Worm (Caenorhabditis elegans) whole organism, L3 larva: Measurements from ENCODE around the gene ZK112.4.
A peak's percentile ranks its signal among the peaks of the same experiment; 100 is the strongest.

Source experiments
- R02D3.7 ChIP-seq: fragments of 150-350 bp; optimal IDR thresholded peaks from 2 replicates; lab custom pipeline; 2014; ENCODE audit warnings: missing biosample characterization, missing genetic modification characterization
- ZK546.5 ChIP-seq: sonication (generic microtip); optimal IDR thresholded peaks from 2 replicates; lab custom pipeline; 2017; ENCODE audit warnings: missing biosample characterization, missing genetic modification characterization
- aly-2 ChIP-seq: fragments of 150-350 bp; optimal IDR thresholded peaks from 2 replicates; lab custom pipeline; 2014; ENCODE audit warnings: missing biosample characterization, missing genetic modification characterization
- ama-1 ChIP-seq: fragments of 150-350 bp; optimal IDR thresholded peaks from 2 replicates; lab custom pipeline; 2018
- ceh-16 ChIP-seq: sonication (generic microtip); optimal IDR thresholded peaks from 2 replicates; lab custom pipeline; 2017; ENCODE audit warnings: missing biosample characterization, missing genetic modification characterization
- ceh-28 ChIP-seq: fragments of 150-350 bp; optimal IDR thresholded peaks from 2 replicates; lab custom pipeline; 2014; ENCODE audit warnings: missing biosample characterization, missing genetic modification reagents, missing genetic modification characterization
- ceh-82 ChIP-seq: fragments of 150-350 bp; optimal IDR thresholded peaks from 2 replicates; lab custom pipeline; 2014; ENCODE audit warnings: missing biosample characterization, missing genetic modification characterization
- ceh-9 ChIP-seq: sonication (generic microtip); optimal IDR thresholded peaks from 2 replicates; lab custom pipeline; 2018; ENCODE audit warnings: missing biosample characterization, missing genetic modification characterization
- daf-12 ChIP-seq: fragments of 150-350 bp; optimal IDR thresholded peaks from 2 replicates; lab custom pipeline; 2014; ENCODE audit warnings: missing biosample characterization, missing genetic modification reagents, missing genetic modification characterization
- egl-27 ChIP-seq: sonication (generic microtip); optimal IDR thresholded peaks from 4 replicates; lab custom pipeline; 2017; ENCODE audit warnings: missing biosample characterization, missing genetic modification reagents, missing genetic modification characterization
- egl-5 ChIP-seq: fragments of 150-350 bp; optimal IDR thresholded peaks from 2 replicates; lab custom pipeline; 2017; ENCODE audit warnings: missing biosample characterization, missing genetic modification reagents, missing genetic modification characterization, inconsistent platforms
- elt-2 ChIP-seq: sonication (generic microtip); optimal IDR thresholded peaks from 2 replicates; lab custom pipeline; 2016; ENCODE audit warnings: missing genetic modification reagents, mild to moderate bottlenecking, missing genetic modification characterization, missing compliant biosample characterization
- eor-1 ChIP-seq, 2 experiments: fragments of 150-350 bp; optimal IDR thresholded peaks; 2 replicates each; lab custom pipeline; 2014 to 2018; ENCODE audit warnings: missing biosample characterization in 2 of 2, missing genetic modification characterization in 2 of 2
- fkh-10 ChIP-seq: sonication (generic microtip); optimal IDR thresholded peaks from 2 replicates; lab custom pipeline; 2017; ENCODE audit warnings: missing biosample characterization, missing genetic modification reagents, missing genetic modification characterization
- fkh-2 ChIP-seq: fragments of 150-350 bp; optimal IDR thresholded peaks from 2 replicates; lab custom pipeline; 2014; ENCODE audit warnings: missing biosample characterization, missing genetic modification reagents, missing genetic modification characterization
- jun-1 ChIP-seq: fragments of 150-350 bp; optimal IDR thresholded peaks from 2 replicates; lab custom pipeline; 2014; ENCODE audit warnings: missing biosample characterization, missing genetic modification reagents, missing genetic modification characterization
- lin-15B ChIP-seq: fragments of 150-350 bp; optimal IDR thresholded peaks from 2 replicates; lab custom pipeline; 2014; ENCODE audit warnings: missing biosample characterization, missing genetic modification characterization
- lin-39 ChIP-seq: fragments of 150-350 bp; optimal IDR thresholded peaks from 2 replicates; lab custom pipeline; 2018; ENCODE audit warnings: missing biosample characterization, missing genetic modification reagents, missing genetic modification characterization
- lsy-12 ChIP-seq: sonication (generic microtip); optimal IDR thresholded peaks from 2 replicates; lab custom pipeline; 2016; ENCODE audit warnings: mild to moderate bottlenecking, missing genetic modification characterization, missing compliant biosample characterization
- mdl-1 ChIP-seq: fragments of 150-350 bp; optimal IDR thresholded peaks from 2 replicates; lab custom pipeline; 2014; ENCODE audit warnings: missing biosample characterization, missing genetic modification characterization
- mml-1 ChIP-seq: fragments of 150-350 bp; sonication (generic microtip); optimal IDR thresholded peaks from 3 replicates; lab custom pipeline; 2014; ENCODE audit warnings: missing biosample characterization, missing genetic modification characterization
- nfya-1 ChIP-seq: sonication (generic microtip); optimal IDR thresholded peaks from 2 replicates; lab custom pipeline; 2017; ENCODE audit warnings: missing genetic modification characterization, mild to moderate bottlenecking, missing compliant biosample characterization, antibody characterized with exemption, moderate library complexity; ENCODE audit not compliant: insufficient read depth
- nhr-11 ChIP-seq: fragments of 150-350 bp; optimal IDR thresholded peaks from 2 replicates; lab custom pipeline; 2014; ENCODE audit warnings: missing biosample characterization, missing genetic modification characterization
- nhr-12 ChIP-seq: fragments of 150-350 bp; optimal IDR thresholded peaks from 2 replicates; lab custom pipeline; 2014; ENCODE audit warnings: missing biosample characterization, missing genetic modification characterization
- nhr-23 ChIP-seq: fragments of 150-350 bp; optimal IDR thresholded peaks from 2 replicates; lab custom pipeline; 2014; ENCODE audit warnings: missing biosample characterization, missing genetic modification reagents, missing genetic modification characterization
- nhr-237 ChIP-seq: fragments of 150-350 bp; optimal IDR thresholded peaks from 2 replicates; lab custom pipeline; 2014; ENCODE audit warnings: missing biosample characterization, missing genetic modification characterization
- nhr-25 ChIP-seq: sonication (generic microtip); optimal IDR thresholded peaks from 2 replicates; lab custom pipeline; 2017; ENCODE audit warnings: missing biosample characterization, missing genetic modification characterization
- nhr-43 ChIP-seq: sonication (generic microtip); optimal IDR thresholded peaks from 2 replicates; lab custom pipeline; 2016; ENCODE audit warnings: mild to moderate bottlenecking, missing genetic modification characterization, missing compliant biosample characterization; ENCODE audit not compliant: poor library complexity, severe bottlenecking
- nhr-67 ChIP-seq: fragments of 150-350 bp; optimal IDR thresholded peaks from 2 replicates; lab custom pipeline; 2014; ENCODE audit warnings: missing biosample characterization, missing genetic modification characterization
- nhr-76 ChIP-seq: fragments of 150-350 bp; sonication (generic microtip); optimal IDR thresholded peaks from 5 replicates; lab custom pipeline; 2014; ENCODE audit warnings: missing biosample characterization, missing genetic modification characterization
- nhr-77 ChIP-seq: fragments of 150-350 bp; optimal IDR thresholded peaks from 2 replicates; lab custom pipeline; 2014; ENCODE audit warnings: missing biosample characterization, missing genetic modification characterization
- pha-4 ChIP-seq: fragments of 150-350 bp; optimal IDR thresholded peaks from 2 replicates; lab custom pipeline; 2014; ENCODE audit warnings: missing biosample characterization, missing genetic modification reagents, missing genetic modification characterization
- pqm-1 ChIP-seq: fragments of 150-350 bp; optimal IDR thresholded peaks from 2 replicates; lab custom pipeline; 2017; ENCODE audit warnings: missing biosample characterization, missing genetic modification characterization, inconsistent platforms
- skn-1 ChIP-seq: fragments of 150-350 bp; optimal IDR thresholded peaks from 2 replicates; lab custom pipeline; 2014; ENCODE audit warnings: missing biosample characterization, missing genetic modification characterization
- snpc-4 ChIP-seq: fragments of 150-350 bp; optimal IDR thresholded peaks from 2 replicates; lab custom pipeline; 2014; ENCODE audit warnings: missing biosample characterization, missing genetic modification characterization
- unc-39 ChIP-seq: sonication (generic microtip); optimal IDR thresholded peaks from 4 replicates; lab custom pipeline; 2017; ENCODE audit warnings: missing biosample characterization, missing genetic modification characterization
- zag-1 ChIP-seq: fragments of 150-350 bp; optimal IDR thresholded peaks from 2 replicates; lab custom pipeline; 2014; ENCODE audit warnings: missing biosample characterization, missing genetic modification characterization
- ztf-11 ChIP-seq: fragments of 150-350 bp; optimal IDR thresholded peaks from 2 replicates; lab custom pipeline; 2014; ENCODE audit warnings: missing biosample characterization, missing genetic modification characterization
- ztf-4 ChIP-seq: fragments of 150-350 bp; optimal IDR thresholded peaks from 2 replicates; lab custom pipeline; 2014; ENCODE audit warnings: missing biosample characterization, missing genetic modification characterization

Gene ZK112.4

DNA sequence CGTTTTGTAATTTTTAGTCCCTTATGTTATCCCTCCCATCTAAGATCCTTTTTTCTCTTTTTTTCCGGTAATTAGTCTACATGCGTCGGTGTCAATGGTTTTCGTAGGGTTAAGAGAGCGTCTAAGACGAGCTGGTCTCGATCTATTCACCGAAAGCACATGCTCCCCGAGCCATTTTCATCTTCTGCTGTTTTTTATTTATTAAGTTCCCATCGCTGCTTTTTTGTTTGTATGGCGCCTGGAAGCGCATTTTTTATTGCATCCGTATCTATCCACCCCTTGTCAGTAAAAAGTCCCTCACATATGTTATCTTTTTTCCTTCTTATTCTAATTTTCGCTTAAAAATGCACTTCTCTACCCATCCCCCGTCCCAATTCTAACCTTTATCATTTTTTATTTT is 7.0 kb upstream of the ZK112.4 start:
- TF ChIP-seq nhr-43 (tag; lab: Kevin White, UChicago) (no peak), ceh-82 (no peak), lin-39 (no peak), fkh-10 (GFP tag; lab: Kevin White, UChicago) (no peak), egl-5 (tag; lab: Kevin White, UChicago) (no peak), zag-1 (tag; lab: Kevin White, UChicago) (no peak), pqm-1 (tag; lab: Kevin White, UChicago) (no peak), eor-1 (tag; optimal IDR thresholded peaks at IDR 0.05; lab: Kevin White, UChicago) (no peak), R02D3.7 (no peak), nhr-237 (no peak), ceh-28 (no peak)
- TF ChIP-seq, all 47 proteins: peak for 0

DNA sequence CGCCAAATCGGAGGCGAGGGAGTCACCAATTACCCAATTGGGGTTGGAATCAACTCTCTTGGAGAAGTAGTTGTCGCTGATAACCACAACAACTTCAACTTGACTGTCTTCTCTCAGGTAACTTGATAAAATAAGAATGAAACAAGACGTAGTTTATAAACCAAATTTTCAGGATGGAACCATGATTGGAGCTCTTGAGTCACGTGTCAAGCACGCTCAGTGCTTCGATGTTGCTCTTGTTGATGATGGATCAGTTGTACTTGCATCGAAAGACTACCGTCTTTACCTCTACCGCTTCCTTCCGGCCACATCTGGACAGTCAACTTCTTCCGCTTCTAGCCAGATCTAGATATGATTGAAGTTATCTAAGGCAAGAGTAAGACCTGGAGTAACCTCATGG is 6.2 kb upstream of the ZK112.4 start:
- TF ChIP-seq nhr-77 (no peak), eor-1 (tag; optimal IDR thresholded peaks at IDR 0.05; lab: Kevin White, UChicago) (no peak), nhr-76 (tag; lab: Kevin White, UChicago) (no peak), nhr-25 (no peak), egl-27 (tag; lab: Kevin White, UChicago) (no peak), ama-1 (no peak), lin-15B (tag; lab: Kevin White, UChicago) (no peak), aly-2 (tag; lab: Kevin White, UChicago) (no peak), fkh-2 (no peak), daf-12 (no peak), zag-1 (tag; lab: Kevin White, UChicago) (no peak)

DNA sequence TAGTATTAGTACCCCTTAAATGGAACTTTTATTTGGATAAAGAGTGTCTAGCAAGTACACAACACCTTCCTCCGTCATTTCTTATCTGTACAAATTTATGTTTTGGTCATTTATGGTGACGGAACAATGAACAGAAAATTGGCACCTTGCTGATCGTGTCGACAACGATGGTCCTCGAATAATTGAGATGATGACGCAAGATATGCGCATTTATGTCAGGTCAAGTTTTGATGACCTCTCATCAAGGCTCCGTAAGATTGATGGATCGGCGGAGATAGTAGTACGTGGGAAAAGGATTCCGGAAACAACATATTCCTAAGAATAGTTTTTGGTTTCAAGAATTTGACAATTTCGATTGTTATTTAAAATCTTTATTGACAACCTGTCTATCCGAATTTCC is 4.3 kb upstream of the ZK112.4 start:
- TF ChIP-seq jun-1 (tag; lab: Kevin White, UChicago) (no peak), nhr-43 (tag; lab: Kevin White, UChicago) (peak; percentile 25)

DNA sequence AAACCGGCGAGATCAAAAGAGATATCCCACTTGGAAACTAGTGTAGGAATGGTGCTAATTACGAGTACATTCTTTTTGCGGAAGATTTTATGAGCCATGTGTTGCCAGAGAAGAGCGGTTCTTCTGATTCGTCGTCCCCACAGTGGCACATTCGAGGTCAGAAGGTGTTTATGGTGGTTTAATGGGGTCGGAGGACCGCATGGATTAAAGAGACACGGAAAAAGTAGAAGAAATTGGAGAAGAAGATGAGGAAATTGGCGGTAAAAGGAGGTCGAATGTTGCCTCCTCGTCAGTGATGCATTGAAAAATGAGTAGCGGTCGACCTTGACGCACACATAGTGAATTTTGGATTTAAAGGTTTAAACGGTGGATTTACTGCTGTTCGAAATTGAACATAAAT is 3.8 kb upstream of the ZK112.4 start:
- no peak for TF ChIP-seq mdl-1 (tag; lab: Kevin White, UChicago)
- TF ChIP-seq ceh-9: no peak
- TF ChIP-seq egl-27 (tag; lab: Kevin White, UChicago): no peak
- no peak for TF ChIP-seq ztf-11 (tag; lab: Kevin White, UChicago)
- no peak for TF ChIP-seq ceh-16
- no peak for TF ChIP-seq nhr-12 (tag; lab: Kevin White, UChicago)
- TF ChIP-seq unc-39 (tag; lab: Kevin White, UChicago): no peak
- TF ChIP-seq ztf-4 (tag; lab: Kevin White, UChicago): no peak
- no peak for TF ChIP-seq nhr-76 (tag; lab: Kevin White, UChicago)
- TF ChIP-seq mml-1 (tag; lab: Kevin White, UChicago): no peak
- TF ChIP-seq jun-1 (tag; lab: Kevin White, UChicago): no peak
- TF ChIP-seq nhr-25: peak; percentile 48
- peak; percentile 60 for TF ChIP-seq egl-5 (tag; lab: Kevin White, UChicago)
- no peak for TF ChIP-seq fkh-10 (GFP tag; lab: Kevin White, UChicago)
- TF ChIP-seq nfya-1 (tag; lab: Kevin White, UChicago): no peak
- TF ChIP-seq, all 47 proteins: peak for 2

DNA sequence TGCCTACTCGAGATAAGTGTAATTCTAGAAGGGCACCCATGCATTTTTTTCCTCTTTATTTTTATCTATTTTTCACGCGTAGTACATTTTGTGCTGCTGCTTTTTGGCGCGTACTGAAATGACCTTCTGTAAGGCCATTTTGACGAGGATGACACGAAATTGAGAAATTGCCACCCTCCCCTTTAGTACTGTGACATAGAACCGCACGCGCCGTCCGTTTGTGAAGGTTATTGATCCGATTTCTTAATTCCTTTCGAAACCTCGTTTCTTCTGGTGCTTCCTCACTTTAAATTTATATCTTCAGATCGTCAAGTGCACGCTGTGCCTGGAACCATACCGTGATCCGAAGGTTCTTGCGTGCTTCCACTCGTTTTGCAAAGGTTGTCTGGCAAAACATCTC is 1.3 kb upstream of the ZK112.4 start:
- TF ChIP-seq nhr-25 (peak; percentile 70), ZK546.5 (tag; lab: Kevin White, UChicago) (no peak), nhr-77 (no peak)

DNA sequence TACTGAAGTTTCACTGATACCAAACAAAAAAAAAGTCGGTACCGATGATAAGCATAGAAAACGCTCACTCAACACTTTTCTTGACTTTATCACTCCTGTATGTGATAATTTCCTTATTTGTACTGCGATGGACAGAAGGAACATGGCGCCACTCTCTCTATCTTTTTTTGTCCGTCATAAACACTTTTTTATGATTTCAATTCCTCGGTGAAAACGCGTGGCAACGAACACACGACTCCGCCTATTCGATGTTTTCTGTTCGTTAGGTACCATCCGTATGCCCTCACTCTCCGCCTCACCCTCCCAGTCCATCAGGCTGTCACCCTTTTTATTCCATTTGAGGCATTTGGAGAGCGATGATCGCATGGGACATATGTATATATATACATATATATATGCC is 520 bp upstream of the ZK112.4 start:
- TF ChIP-seq nhr-23 (tag; lab: Kevin White, UChicago) (no peak), nhr-11 (tag; lab: Kevin White, UChicago) (no peak), skn-1 (no peak), ztf-11 (tag; lab: Kevin White, UChicago) (no peak), nhr-67 (tag; lab: Kevin White, UChicago) (no peak), aly-2 (tag; lab: Kevin White, UChicago) (no peak), nhr-12 (tag; lab: Kevin White, UChicago) (no peak), jun-1 (tag; lab: Kevin White, UChicago) (peak; percentile 35), fkh-10 (GFP tag; lab: Kevin White, UChicago) (no peak), unc-39 (tag; lab: Kevin White, UChicago) (no peak), nhr-25 (no peak), ceh-82 (no peak), pqm-1 (tag; lab: Kevin White, UChicago) (peak; percentile 76), elt-2 (tag; lab: Kevin White, UChicago) (peak; percentile 87), pha-4 (tag; lab: Kevin White, UChicago) (peak; percentile 6), lsy-12 (tag; lab: Kevin White, UChicago) (no peak), snpc-4 (tag; lab: Kevin White, UChicago) (no peak), nhr-237 (no peak), ama-1 (peak; percentile 73)
- TF ChIP-seq, all 47 proteins: peak for 5
